Worm (Caenorhabditis elegans): ENCODE data around the gene rpl-39.

rpl-39 gene

DNA sequence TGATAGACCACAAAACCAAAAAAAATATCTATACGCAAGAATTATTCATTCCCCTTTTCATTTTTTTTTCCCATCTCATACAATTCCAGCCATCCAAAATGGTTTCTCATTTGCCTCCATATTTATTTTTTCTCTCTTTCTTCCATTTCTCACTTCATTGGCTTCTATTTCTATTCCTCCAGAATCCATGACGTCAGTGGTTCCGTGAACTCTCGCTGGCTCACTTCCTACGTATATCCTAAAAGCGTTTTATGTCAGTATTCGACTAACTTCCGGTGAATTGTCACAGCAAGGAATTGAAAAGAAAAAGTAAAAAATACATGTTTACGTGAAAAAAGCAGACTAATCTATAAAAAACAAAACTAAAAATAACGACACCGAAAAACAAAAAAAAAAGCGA, 49.0 kb downstream of the rpl-39 start (continued):
- TF ChIP-seq nhr-237 (tag; optimal IDR thresholded peaks at IDR 0.05) (no peak), sma-9 (GFP tag; optimal IDR thresholded peaks at IDR 0.05) (peak; percentile 52), sma-9 (tag; optimal IDR thresholded peaks at IDR 0.05) (no peak), nhr-10 (tag; optimal IDR thresholded peaks at IDR 0.05) (no peak), ztf-1 (GFP tag; conservative IDR thresholded peaks at IDR 0.05) (no peak), nhr-23 (tag; optimal IDR thresholded peaks at IDR 0.05) (no peak), ZK546.5 (tag; optimal IDR thresholded peaks at IDR 0.05) (no peak), ztf-11 (tag; optimal IDR thresholded peaks at IDR 0.05) (no peak), lsy-2 (tag; optimal IDR thresholded peaks at IDR 0.05) (peak in 1 of 2 experiments; percentile 22), sem-4 (tag; optimal IDR thresholded peaks at IDR 0.05) (no peak), mdl-1 (tag; optimal IDR thresholded peaks at IDR 0.05) (no peak), nhr-77 (tag; optimal IDR thresholded peaks at IDR 0.05) (no peak)

DNA sequence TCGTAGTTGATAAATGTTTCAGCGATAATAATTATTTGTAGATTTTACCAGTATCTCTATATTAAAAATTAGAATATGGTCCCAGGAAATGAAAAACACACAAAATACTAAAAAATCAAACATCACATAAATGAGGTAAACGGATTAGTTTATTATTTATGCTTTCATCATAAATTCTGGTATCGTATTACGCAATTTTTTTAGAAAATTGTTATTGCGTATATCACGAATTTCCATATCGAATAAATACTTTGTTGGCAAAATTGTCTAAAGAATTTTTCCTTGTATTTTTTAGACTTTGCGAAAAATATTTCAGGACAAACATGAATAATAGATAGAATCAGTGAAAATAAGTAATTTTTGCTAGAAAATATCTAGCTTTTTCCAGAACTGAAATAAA, 49.7 kb downstream of the rpl-39 start:
- no peak for TF ChIP-seq nhr-129 (tag; optimal IDR thresholded peaks at IDR 0.05)
- TF ChIP-seq Y55F3AM.14 (GFP tag; optimal IDR thresholded peaks at IDR 0.05) = no peak
- no peak for TF ChIP-seq ama-1 (optimal IDR thresholded peaks at IDR 0.05)
- TF ChIP-seq unc-55 (GFP tag; optimal IDR thresholded peaks at IDR 0.05) = peak; percentile 71

Data from whole organism, L2 larva.